Worm (Caenorhabditis elegans): ENCODE measurements around the gene aptf-2.
A peak's percentile ranks its signal among the peaks of the same experiment; 100 is the strongest.

The aptf-2 gene

DNA sequence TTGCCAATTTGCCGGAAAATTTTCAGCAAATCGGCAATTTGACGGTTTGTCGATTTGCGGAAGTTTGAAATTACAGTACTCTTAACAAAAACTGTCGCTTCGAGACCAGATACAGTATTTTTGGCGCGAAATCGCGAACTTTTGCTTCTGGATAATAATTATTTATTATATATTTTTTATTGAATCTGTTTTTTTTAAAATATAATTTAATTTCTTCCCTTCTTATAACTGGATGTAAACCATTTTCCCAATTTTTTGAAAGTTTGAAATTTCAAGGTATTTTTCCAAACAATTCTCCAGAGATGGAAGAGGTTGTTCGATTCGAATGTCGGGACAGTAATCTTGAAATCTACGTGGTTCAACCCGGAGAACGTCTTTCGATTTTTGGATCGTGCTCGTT is 6.3 kb upstream of the aptf-2 start, which contains the start of gene nol-9:
Gene nol-9, plus strand, starts transcription at position 301 of the 400 bp plus-strand sequence.
- TF ChIP-seq T23F11.4 (GFP tag; optimal IDR thresholded peaks at IDR 0.05) (no peak), sox-4 (tag; optimal IDR thresholded peaks at IDR 0.05) (no peak), C08G9.2 (tag; optimal IDR thresholded peaks at IDR 0.05) (no peak), fkh-6 (tag; optimal IDR thresholded peaks at IDR 0.05) (no peak), pha-2 (tag; optimal IDR thresholded peaks at IDR 0.05) (no peak), npax-4 (tag; optimal IDR thresholded peaks at IDR 0.05) (no peak), sox-2 (GFP tag; IDR thresholded peaks at IDR 0.05) (no peak), gmeb-2 (tag; optimal IDR thresholded peaks at IDR 0.05) (no peak), ceh-45 (GFP tag; IDR thresholded peaks at IDR 0.05) (no peak), ceh-14 (tag; optimal IDR thresholded peaks at IDR 0.05) (no peak), ceh-18 (tag; optimal IDR thresholded peaks at IDR 0.05) (no peak), pat-9 (tag; optimal IDR thresholded peaks at IDR 0.05) (no peak), elt-4 (tag; optimal IDR thresholded peaks at IDR 0.05) (no peak), unc-3 (GFP tag; conservative IDR thresholded peaks at IDR 0.05) (no peak), unc-3 (tag; optimal IDR thresholded peaks at IDR 0.05) (no peak), ceh-30 (tag; optimal IDR thresholded peaks at IDR 0.05) (no peak), dmd-4 (tag; optimal IDR thresholded peaks at IDR 0.05; ENCODE audit: borderline replicate concordance) (no peak), rnt-1 (tag; optimal IDR thresholded peaks at IDR 0.05) (no peak), eyg-1 (tag; optimal IDR thresholded peaks at IDR 0.05) (no peak)

ce11 chrIV:13412845-13413383 is 2.9 kb downstream of the aptf-2 start, which contains the start of gene gcl-1:
Gene gcl-1 (minus strand): TSS chrIV:13412895.
- peak; percentile 11 for TF ChIP-seq nfya-1 (tag; optimal IDR thresholded peaks at IDR 0.05)
- no peak for TF ChIP-seq zip-5 (tag; optimal IDR thresholded peaks at IDR 0.05)
- no peak for TF ChIP-seq unc-3 (GFP tag; conservative IDR thresholded peaks at IDR 0.05)
- no peak for TF ChIP-seq unc-3 (tag; optimal IDR thresholded peaks at IDR 0.05)
- TF ChIP-seq pag-3 (tag; optimal IDR thresholded peaks at IDR 0.05; ENCODE audit: borderline replicate concordance): no peak
- no peak for TF ChIP-seq che-1 (tag; optimal IDR thresholded peaks at IDR 0.05)
- no peak for TF ChIP-seq syd-9 (tag; optimal IDR thresholded peaks at IDR 0.05)
- TF ChIP-seq dve-1 (tag; optimal IDR thresholded peaks at IDR 0.05): no peak
- peak; percentile 55 for TF ChIP-seq hlh-30 (tag; optimal IDR thresholded peaks at IDR 0.05; ENCODE audit: insufficient read depth)
- no peak for TF ChIP-seq pat-9 (tag; optimal IDR thresholded peaks at IDR 0.05)
- TF ChIP-seq hlh-8 (tag; optimal IDR thresholded peaks at IDR 0.05): peak; percentile 13

- TF ChIP-seq lim-6 (tag; optimal IDR thresholded peaks at IDR 0.05): no peak
- TF ChIP-seq zip-5 (tag; optimal IDR thresholded peaks at IDR 0.05): no peak
- no peak for TF ChIP-seq elt-4 (tag; optimal IDR thresholded peaks at IDR 0.05)
- no peak for TF ChIP-seq K02D7.2 (tag; optimal IDR thresholded peaks at IDR 0.05)
- no peak for TF ChIP-seq ceh-14 (tag; optimal IDR thresholded peaks at IDR 0.05)
- no peak for TF ChIP-seq ceh-30 (tag; optimal IDR thresholded peaks at IDR 0.05)
- no peak for TF ChIP-seq nhr-11 (tag; optimal IDR thresholded peaks at IDR 0.05)
- no peak for TF ChIP-seq ztf-16 (tag; optimal IDR thresholded peaks at IDR 0.05)
- no peak for TF ChIP-seq madf-2 (tag; optimal IDR thresholded peaks at IDR 0.05)
Observed at ce11 chrIV:13408018-13408417, 7.8 kb downstream of the aptf-2 start, which contains the start of gene Y62E10A.19. Gene Y62E10A.19 (minus strand): TSS chrIV:13408306.

ce11 chrIV:13400456-13401364 is 15.1 kb downstream of the aptf-2 start, which contains the start of the genes memi-2 and cyp-31A5:
Gene memi-2 (minus strand): TSS chrIV:13400506.
Gene cyp-31A5 (plus strand): TSS chrIV:13401289.
- TF ChIP-seq ceh-24 (tag; optimal IDR thresholded peaks at IDR 0.05) (no peak), fkh-10 (GFP tag; optimal IDR thresholded peaks at IDR 0.05) (no peak), lim-6 (tag; optimal IDR thresholded peaks at IDR 0.05) (no peak), pat-9 (tag; optimal IDR thresholded peaks at IDR 0.05) (no peak)
